Fruit fly (Drosophila melanogaster) whole organism: ENCODE results near the gene glo.
A peak's percentile ranks its signal among the peaks of the same experiment; 100 is the strongest.

Source experiments
- CG8478 ChIP-seq: fragments of >200 bp; optimal IDR thresholded peaks from 2 replicates; lab custom pipeline; 2018; ENCODE audit warnings: inconsistent platforms
- EcR ChIP-seq, 2 experiments: fragments of >200 bp; optimal IDR thresholded peaks; 2 replicates each; lab custom pipeline; 2017; ENCODE audit warnings: missing biosample characterization in 2 of 2, missing genetic modification characterization in 2 of 2, missing genetic modification reagents in 2 of 2
- pan ChIP-seq: fragments of >200 bp; optimal IDR thresholded peaks from 2 replicates; lab custom pipeline; 2017
- usp ChIP-seq: fragments of >200 bp; optimal IDR thresholded peaks from 2 replicates; lab custom pipeline; 2017; ENCODE audit warnings: missing biosample characterization, missing genetic modification characterization, mixed read lengths

DNA sequence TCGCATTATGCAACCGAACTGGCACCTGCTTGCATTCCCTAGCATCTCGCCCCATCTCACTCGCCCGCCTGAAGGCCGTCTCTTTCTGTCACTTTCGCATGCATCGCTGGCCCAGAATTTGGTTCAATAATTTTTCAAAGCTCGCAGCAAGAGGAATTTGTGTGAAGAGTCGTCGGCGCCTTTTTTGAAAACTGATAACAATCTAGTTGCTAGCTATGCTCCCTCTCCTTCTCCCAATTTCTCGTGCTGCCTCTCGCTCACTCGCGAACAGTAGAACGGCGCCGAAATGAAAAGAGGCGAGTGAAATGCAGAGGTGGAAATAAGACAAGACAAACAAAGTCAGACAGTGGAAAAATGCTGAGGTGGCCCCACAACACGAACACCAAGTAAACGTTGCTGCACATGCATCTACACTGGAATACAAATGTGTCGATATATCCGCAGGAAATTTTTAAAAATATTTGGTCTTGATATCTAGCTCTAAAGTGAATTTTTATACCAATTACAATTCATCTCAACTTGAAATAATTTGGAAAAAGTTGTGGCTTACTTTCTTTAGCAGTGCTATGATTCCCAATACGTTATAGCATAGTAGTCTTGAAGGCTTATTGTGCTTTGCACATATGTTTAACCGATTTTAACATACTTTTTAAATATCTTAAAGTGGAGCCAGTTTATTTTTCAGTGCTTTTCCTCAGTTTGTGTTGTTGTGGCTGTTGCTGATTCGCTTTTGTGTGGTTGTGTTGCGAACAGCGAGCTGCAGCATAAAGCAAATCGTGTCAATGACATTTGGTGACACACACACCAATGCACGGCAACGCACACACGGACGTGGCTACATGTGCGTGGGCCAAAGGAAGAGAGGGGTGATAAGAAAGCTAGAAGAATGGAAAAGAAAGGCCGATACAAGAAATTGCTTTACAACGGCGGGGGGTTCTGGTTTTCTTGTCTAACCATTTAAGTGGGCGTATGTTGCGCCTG is 32.0 kb upstream of the glo start:
- TF ChIP-seq pan (lab: Kevin White, UChicago) (no peak), usp (GFP tag; lab: Kevin White, UChicago) (no peak), CG8478 (no peak), EcR (GFP tag; optimal IDR thresholded peaks at IDR 0.05; lab: Kevin White, UChicago) (peak in 1 of 2 experiments; percentile 86)
